Worm (Caenorhabditis elegans): ENCODE measurements around the gene C05B5.1.

DNA sequence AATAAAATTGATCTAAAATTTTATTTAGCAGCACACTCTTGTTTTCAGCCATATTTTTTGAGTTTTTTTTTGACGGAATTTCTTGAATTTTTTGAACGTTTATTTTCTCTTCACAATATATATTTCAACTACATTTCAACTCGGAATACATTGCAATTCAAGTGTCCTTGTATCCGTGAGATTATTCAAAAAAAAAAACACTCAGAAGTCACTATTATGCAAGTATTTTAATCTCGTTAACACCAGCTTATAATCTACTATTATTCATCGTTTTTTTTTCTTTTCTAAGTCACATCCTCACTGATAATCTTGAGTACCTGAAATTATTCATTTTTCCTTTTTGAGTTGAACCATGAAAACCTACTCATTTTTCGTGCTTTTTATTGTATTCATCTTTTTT lies 35.2 kb upstream of the C05B5.1 start, which contains the start of gene ins-21:
- TF ChIP-seq nhr-11 (tag; optimal IDR thresholded peaks at IDR 0.05) (no peak), nhr-12 (tag; optimal IDR thresholded peaks at IDR 0.05) (no peak), elt-2 (tag; optimal IDR thresholded peaks at IDR 0.05) (no peak), aly-2 (tag; optimal IDR thresholded peaks at IDR 0.05) (no peak), nhr-76 (tag; optimal IDR thresholded peaks at IDR 0.05) (no peak), tbx-2 (tag; optimal IDR thresholded peaks at IDR 0.05) (no peak), nhr-71 (tag; optimal IDR thresholded peaks at IDR 0.05) (no peak), ceh-82 (tag; optimal IDR thresholded peaks at IDR 0.05) (no peak)

All from whole organism, L1 larva.